Fruit fly (Drosophila melanogaster): ENCODE measurements around the gene CG15514.

CG15514 gene

DNA sequence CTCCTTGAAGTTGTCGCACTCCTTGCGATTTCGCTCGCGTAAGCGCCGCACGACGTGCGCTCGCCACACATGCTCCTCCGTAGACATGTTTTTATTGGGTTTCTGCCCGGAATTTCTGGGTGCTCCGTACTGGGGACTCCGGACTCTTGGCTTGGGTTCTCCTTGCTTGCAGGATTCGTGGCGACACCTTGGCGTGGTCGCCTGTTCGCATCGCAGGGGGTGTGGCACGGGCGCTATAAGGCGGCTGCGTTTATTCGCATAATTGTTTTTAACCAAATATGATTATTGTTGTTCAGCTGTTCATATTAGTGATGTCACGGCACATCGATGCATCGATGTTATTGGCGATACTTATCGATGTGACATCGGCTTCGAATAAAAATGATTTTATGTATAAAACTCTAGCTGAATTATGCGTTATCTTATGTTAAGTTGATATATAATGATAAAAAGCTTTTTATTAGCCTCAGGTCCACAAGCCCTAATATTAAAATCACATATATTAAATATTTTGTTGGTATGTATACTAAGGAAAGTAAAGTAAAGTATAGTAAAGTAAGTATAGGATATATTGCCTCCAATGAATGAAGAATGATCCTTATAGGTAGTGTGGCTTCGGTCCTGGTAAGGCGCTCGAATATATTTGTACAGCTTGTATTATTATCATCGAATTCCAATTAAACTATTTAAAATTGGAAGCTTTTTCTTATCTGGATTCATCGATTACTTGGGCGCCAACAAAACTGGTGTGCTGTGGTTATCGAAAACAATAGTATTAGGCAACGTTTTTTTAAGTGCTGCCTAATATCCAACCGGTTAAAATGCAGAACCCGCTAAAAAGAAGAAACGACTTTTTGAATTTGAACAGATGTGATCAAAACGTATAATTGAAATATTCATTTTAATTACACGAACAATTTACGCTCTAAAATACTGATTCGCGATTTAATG lies 26.3 kb downstream of the CG15514 start, which contains the start of gene Atg16 (continued):
- TF ChIP-seq ey (GFP tag; optimal IDR thresholded peaks at IDR 0.05) (peak; percentile 2), OdsH (GFP tag; optimal IDR thresholded peaks at IDR 0.05) (no peak), dl (GFP tag; optimal IDR thresholded peaks at IDR 0.05; ENCODE audit: insufficient read depth in 1 of 2, partially characterized antibody in 2 of 2) (no peak), Mio (GFP tag; optimal IDR thresholded peaks at IDR 0.05) (no peak), Abd-B (GFP tag; optimal IDR thresholded peaks at IDR 0.05) (no peak), Myc (optimal IDR thresholded peaks at IDR 0.05) (no peak), usp (GFP tag; optimal IDR thresholded peaks at IDR 0.05) (no peak), br (GFP tag; optimal IDR thresholded peaks at IDR 0.05) (peak; percentile 1)

DNA sequence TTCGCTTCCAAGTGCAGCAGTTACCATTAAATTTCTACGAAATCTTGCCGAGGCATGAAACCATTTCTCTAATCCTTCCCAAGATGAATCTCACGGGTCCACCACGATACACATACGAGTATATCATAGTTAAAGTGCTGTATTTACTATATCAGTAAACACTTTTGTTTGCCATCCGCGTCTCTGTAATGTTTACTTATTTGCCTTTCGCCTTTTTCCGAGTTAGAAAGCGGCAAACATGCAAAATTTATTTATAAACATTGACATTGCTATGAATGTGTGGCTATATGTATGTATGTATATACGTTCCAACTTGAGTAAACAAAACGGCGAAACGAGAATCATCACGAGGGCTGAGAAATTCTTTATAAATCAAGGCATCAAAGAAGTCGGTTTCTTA lies 30.4 kb downstream of the CG15514 start:
- no peak for TF ChIP-seq tai (GFP tag; optimal IDR thresholded peaks at IDR 0.05)
- no peak for TF ChIP-seq Rel (GFP tag; optimal IDR thresholded peaks at IDR 0.05)
- TF ChIP-seq Rel (tag; optimal IDR thresholded peaks at IDR 0.05) = no peak
- TF ChIP-seq Mio (GFP tag; optimal IDR thresholded peaks at IDR 0.05) = no peak
- TF ChIP-seq psq (GFP tag; optimal IDR thresholded peaks at IDR 0.05) = no peak
- TF ChIP-seq Abd-B (GFP tag; optimal IDR thresholded peaks at IDR 0.05) = no peak
- TF ChIP-seq Hr83 (GFP tag; optimal IDR thresholded peaks at IDR 0.05; ENCODE audit: poor library complexity, severe bottlenecking) = no peak
- TF ChIP-seq rgr (GFP tag; optimal IDR thresholded peaks at IDR 0.05) = no peak
- no peak for TF ChIP-seq Dfd (GFP tag; optimal IDR thresholded peaks at IDR 0.05)
- no peak for TF ChIP-seq GATAd (GFP tag; optimal IDR thresholded peaks at IDR 0.05)
- TF ChIP-seq CG32264 (GFP tag; optimal IDR thresholded peaks at IDR 0.05) = no peak
- no peak for TF ChIP-seq N (GFP tag; optimal IDR thresholded peaks at IDR 0.05)

DNA sequence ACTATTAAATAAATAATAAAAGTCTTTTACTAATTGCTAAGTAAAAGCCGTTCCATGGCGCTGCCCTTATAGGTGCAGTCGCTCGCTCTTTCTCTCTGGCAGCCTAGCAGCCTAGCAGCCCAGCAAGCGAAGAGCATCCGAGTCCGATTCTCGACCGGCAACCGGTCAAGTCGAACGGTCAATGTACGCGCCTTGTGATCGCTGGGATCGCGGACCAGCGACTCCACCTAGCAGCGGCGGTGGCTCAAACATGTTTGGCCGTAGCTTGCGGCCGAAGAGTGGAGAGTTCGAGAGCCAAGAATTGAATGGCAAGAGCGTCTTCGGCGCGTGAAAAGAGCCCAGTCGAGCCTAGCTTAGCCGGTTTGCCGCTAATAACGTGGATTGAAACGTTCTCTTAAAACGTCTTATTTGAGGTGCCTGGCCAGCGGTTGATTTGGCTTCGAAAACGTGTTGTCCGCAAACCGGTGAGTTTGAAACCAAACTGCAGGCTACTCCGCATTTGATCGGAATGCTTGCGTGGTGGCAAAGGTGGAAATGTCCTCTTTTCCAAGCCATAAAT lies 32.0 kb downstream of the CG15514 start:
- no peak for TF ChIP-seq Dfd (GFP tag; optimal IDR thresholded peaks at IDR 0.05)
- TF ChIP-seq Rel (GFP tag; optimal IDR thresholded peaks at IDR 0.05) = peak; percentile 14
- TF ChIP-seq Rel (tag; optimal IDR thresholded peaks at IDR 0.05) = no peak
- peak; percentile 37 for TF ChIP-seq Vsx2 (GFP tag; optimal IDR thresholded peaks at IDR 0.05; ENCODE audit: partially characterized antibody)

DNA sequence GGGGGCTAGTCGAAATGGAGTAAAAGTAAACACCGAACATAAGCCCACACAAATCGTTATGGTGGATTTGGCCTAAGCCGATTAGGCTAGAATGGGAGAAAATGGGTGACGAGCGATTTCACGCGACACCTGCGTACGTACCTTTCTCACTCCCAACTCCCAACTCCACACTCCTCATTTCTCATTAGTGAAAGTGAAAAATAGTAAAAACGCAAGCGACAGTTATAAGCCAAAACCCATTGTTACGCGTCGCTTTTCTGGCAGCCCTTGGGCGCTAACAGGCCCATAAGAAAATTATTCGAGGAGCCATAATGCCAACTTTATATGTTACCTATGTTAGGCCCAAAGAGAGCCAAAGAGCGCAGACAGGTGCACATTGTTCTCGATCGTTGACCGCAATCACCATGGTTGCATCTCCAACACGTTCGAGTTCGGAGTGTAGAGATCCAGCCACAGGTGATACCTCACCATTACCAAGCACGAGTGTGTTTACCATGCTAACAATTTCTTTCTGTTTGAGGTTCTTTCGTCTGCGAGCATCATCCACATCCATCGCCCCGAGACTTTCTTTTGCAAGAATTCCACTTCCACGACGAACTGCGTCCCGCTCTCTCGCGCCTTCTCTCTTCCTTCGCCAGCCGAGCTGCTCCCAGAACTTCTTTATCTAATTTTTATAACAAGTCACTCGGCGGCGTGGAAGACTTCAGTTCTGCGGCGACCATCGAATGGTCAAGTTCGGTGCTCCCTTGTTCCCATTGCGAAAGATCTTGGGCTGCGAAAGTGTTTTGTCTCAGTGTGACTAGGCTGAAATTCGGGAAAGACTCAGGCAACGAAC lies 42.6 kb downstream of the CG15514 start, which contains the start of gene neo:
Gene neo, plus strand, starts transcription at position 698 of the 835 bp plus-strand sequence.
- no peak for TF ChIP-seq br (GFP tag; optimal IDR thresholded peaks at IDR 0.05)

DNA sequence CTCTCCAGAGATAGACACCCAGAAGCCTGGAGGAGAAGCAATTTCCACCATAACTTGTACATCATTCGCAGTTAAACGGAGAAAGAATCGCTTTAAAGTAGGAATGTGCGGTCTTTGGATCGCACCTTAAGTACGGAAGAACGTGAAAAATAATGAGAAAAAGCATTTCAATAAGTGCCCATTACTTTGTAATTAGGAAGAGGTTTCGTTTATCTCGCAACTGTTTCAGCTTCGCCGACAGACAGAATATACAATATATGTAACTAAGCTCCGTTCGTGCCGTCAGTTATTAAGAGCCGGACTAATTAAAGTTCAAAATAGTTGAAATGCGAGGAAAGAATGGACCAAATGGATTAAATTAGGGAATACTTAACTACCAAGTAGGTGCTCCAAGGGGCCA lies 43.6 kb downstream of the CG15514 start, which contains the start of gene CG7829:
Gene CG7829, minus strand, starts transcription at position 101 of the 400 bp plus-strand sequence.
- TF ChIP-seq CG32264 (GFP tag; optimal IDR thresholded peaks at IDR 0.05) (no peak), Hnf4 (GFP tag; optimal IDR thresholded peaks at IDR 0.05) (no peak), foxo (GFP tag; optimal IDR thresholded peaks at IDR 0.05) (no peak), dsf (GFP tag; optimal IDR thresholded peaks at IDR 0.05; ENCODE audit: borderline replicate concordance) (no peak), Jra (GFP tag; optimal IDR thresholded peaks at IDR 0.05) (no peak)

DNA sequence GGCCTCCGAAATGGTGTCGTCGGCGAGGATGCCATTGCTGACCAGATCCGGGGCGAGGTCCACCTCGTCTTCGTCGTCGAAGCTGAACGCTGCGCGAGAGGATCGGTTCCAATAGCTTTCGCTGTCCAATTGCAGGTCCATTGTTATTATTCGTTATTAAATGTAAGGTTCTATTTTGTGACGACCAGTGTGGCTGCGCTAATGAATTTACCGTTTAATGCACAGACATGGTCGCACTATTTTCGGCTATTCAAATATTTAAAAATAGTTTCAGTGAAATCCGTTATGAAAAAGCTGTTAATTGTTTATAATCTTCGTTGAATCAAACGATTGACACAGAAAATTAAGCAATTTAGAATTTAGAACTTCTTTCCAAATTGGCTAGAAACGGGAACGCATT lies 45.0 kb downstream of the CG15514 start, which contains the start of gene Vps16B:
Gene Vps16B, minus strand, starts transcription at position 186 of the 400 bp plus-strand sequence.
- no peak for TF ChIP-seq Abd-B (GFP tag; optimal IDR thresholded peaks at IDR 0.05)
- TF ChIP-seq OdsH (GFP tag; optimal IDR thresholded peaks at IDR 0.05) = no peak
- TF ChIP-seq Dfd (GFP tag; optimal IDR thresholded peaks at IDR 0.05) = no peak
- no peak for TF ChIP-seq pan (optimal IDR thresholded peaks at IDR 0.05)
- TF ChIP-seq Rel (GFP tag; optimal IDR thresholded peaks at IDR 0.05) = no peak
- TF ChIP-seq Rel (tag; optimal IDR thresholded peaks at IDR 0.05) = no peak
- TF ChIP-seq rgr (GFP tag; optimal IDR thresholded peaks at IDR 0.05) = no peak
- no peak for TF ChIP-seq Sp1 (GFP tag; optimal IDR thresholded peaks at IDR 0.05)

Measured in whole organism, wandering third instar larva.